Fruit fly (Drosophila melanogaster) whole organism, embryonic: ENCODE data around the gene CG5938.
A peak's percentile ranks its signal among the peaks of the same experiment; 100 is the strongest.

Experiments used
- Bdp1 ChIP-seq: fragments of 200-800 bp; sonication (Bioruptor generic); optimal IDR thresholded peaks from 3 replicates; lab custom pipeline; 2016; ENCODE audit warnings: missing biosample characterization, missing genetic modification characterization
- CG12744 ChIP-seq: fragments of 200-800 bp; sonication (Bioruptor generic); optimal IDR thresholded peaks from 2 replicates; lab custom pipeline; 2016; ENCODE audit warnings: missing biosample characterization, missing genetic modification characterization
- CG13894 ChIP-seq: fragments of 200-800 bp; sonication (Bioruptor generic); optimal IDR thresholded peaks from 3 replicates; lab custom pipeline; 2018; ENCODE audit warnings: missing biosample characterization, mild to moderate bottlenecking, missing genetic modification characterization, moderate library complexity
- CG14441 ChIP-seq: fragments of 200-800 bp; sonication (Bioruptor generic); IDR thresholded peaks from 2 replicates; pipeline ENCODE4 v1.3.6; 2022; ENCODE audit warnings: missing biosample characterization, missing genetic modification characterization
- CG15269 ChIP-seq: fragments of 200-800 bp; sonication (Bioruptor generic); optimal IDR thresholded peaks from 2 replicates; lab custom pipeline; 2018; ENCODE audit warnings: missing biosample characterization, mild to moderate bottlenecking, missing genetic modification characterization, moderate library complexity
- CG1529 ChIP-seq: fragments of 200-800 bp; sonication (Bioruptor generic); optimal IDR thresholded peaks from 3 replicates; lab custom pipeline; 2018; ENCODE audit warnings: missing biosample characterization, missing genetic modification characterization
- CG15601 ChIP-seq: fragments of 200-800 bp; sonication (Bioruptor generic); optimal IDR thresholded peaks from 3 replicates; lab custom pipeline; 2019; ENCODE audit warnings: missing biosample characterization, mild to moderate bottlenecking, missing genetic modification characterization, moderate library complexity
- CG17568 ChIP-seq: fragments of 200-800 bp; sonication (Bioruptor generic); optimal IDR thresholded peaks from 2 replicates; lab custom pipeline; 2018; ENCODE audit warnings: missing biosample characterization, mild to moderate bottlenecking, missing genetic modification characterization, moderate library complexity
- CG17612 ChIP-seq: fragments of 200-800 bp; sonication (Bioruptor generic); IDR thresholded peaks from 2 replicates; pipeline ENCODE4 v1.3.6; 2022; ENCODE audit warnings: missing biosample characterization, missing genetic modification characterization
- CG17912 ChIP-seq: fragments of 200-800 bp; sonication (Bioruptor generic); optimal IDR thresholded peaks from 2 replicates; lab custom pipeline; 2018; ENCODE audit warnings: missing biosample characterization, mild to moderate bottlenecking, missing genetic modification characterization
- CG2202 ChIP-seq: fragments of 200-800 bp; sonication (Bioruptor generic); optimal IDR thresholded peaks from 2 replicates; lab custom pipeline; 2018; ENCODE audit warnings: missing biosample characterization, mild to moderate bottlenecking, missing genetic modification characterization
- CG30020 ChIP-seq: fragments of 200-800 bp; optimal IDR thresholded peaks from 2 replicates; lab custom pipeline; 2019; ENCODE audit warnings: missing biosample characterization, mild to moderate bottlenecking, missing genetic modification characterization, moderate library complexity
- CG3065 ChIP-seq: fragments of 200-800 bp; sonication (Bioruptor generic); optimal IDR thresholded peaks from 2 replicates; lab custom pipeline; 2016; ENCODE audit warnings: missing biosample characterization, missing genetic modification characterization
- CG31388 ChIP-seq: fragments of 200-800 bp; sonication (Bioruptor generic); optimal IDR thresholded peaks from 2 replicates; lab custom pipeline; 2016; ENCODE audit warnings: missing biosample characterization, missing genetic modification characterization
- CG32767 ChIP-seq: fragments of 200-800 bp; sonication (Bioruptor generic); IDR thresholded peaks from 2 replicates; pipeline ENCODE4 v1.3.6; 2022; ENCODE audit warnings: missing biosample characterization, missing genetic modification characterization
- CG5245 ChIP-seq: fragments of 200-800 bp; sonication (Bioruptor generic); optimal IDR thresholded peaks from 3 replicates; lab custom pipeline; 2016; ENCODE audit warnings: missing biosample characterization, missing genetic modification characterization
- CG6854 ChIP-seq: fragments of 200-800 bp; sonication (Bioruptor generic); optimal IDR thresholded peaks from 3 replicates; lab custom pipeline; 2017; ENCODE audit warnings: missing biosample characterization, mild to moderate bottlenecking, missing genetic modification characterization
- CG7372 ChIP-seq: fragments of 200-800 bp; sonication (Bioruptor generic); IDR thresholded peaks from 2 replicates; pipeline ENCODE4 v1.3.6; 2022; ENCODE audit warnings: missing biosample characterization, missing genetic modification characterization
- CG8388 ChIP-seq: fragments of 200-800 bp; sonication (Bioruptor generic); optimal IDR thresholded peaks from 2 replicates; lab custom pipeline; 2019; ENCODE audit warnings: missing biosample characterization, mild to moderate bottlenecking, missing genetic modification characterization, moderate library complexity
- CG8924 ChIP-seq: fragments of 200-800 bp; optimal IDR thresholded peaks from 3 replicates; lab custom pipeline; 2019; ENCODE audit warnings: missing biosample characterization, mild to moderate bottlenecking, missing genetic modification characterization, moderate library complexity
- Camta ChIP-seq: fragments of 200-800 bp; sonication (Bioruptor generic); optimal IDR thresholded peaks from 2 replicates; lab custom pipeline; 2016; ENCODE audit warnings: missing biosample characterization, missing genetic modification characterization
- Dad ChIP-seq: fragments of 200-800 bp; sonication (Bioruptor generic); optimal IDR thresholded peaks from 3 replicates; lab custom pipeline; 2016; ENCODE audit warnings: missing biosample characterization, missing genetic modification characterization
- Dip2 ChIP-seq: fragments of 200-800 bp; sonication (Bioruptor generic); IDR thresholded peaks from 2 replicates; pipeline ENCODE4 v1.3.6; 2022; ENCODE audit warnings: missing biosample characterization, missing genetic modification characterization
- Dp ChIP-seq: fragments of 200-800 bp; sonication (Bioruptor generic); optimal IDR thresholded peaks from 2 replicates; lab custom pipeline; 2018; ENCODE audit warnings: missing biosample characterization, mild to moderate bottlenecking, missing genetic modification characterization, moderate library complexity
- Hmr ChIP-seq: fragments of 200-800 bp; sonication (Bioruptor generic); optimal IDR thresholded peaks from 3 replicates; lab custom pipeline; 2017; ENCODE audit warnings: mild to moderate bottlenecking, missing biosample characterization, missing genetic modification reagents, missing genetic modification characterization
- Hr3 ChIP-seq: fragments of 200-800 bp; sonication (Bioruptor generic); optimal IDR thresholded peaks from 3 replicates; lab custom pipeline; 2016; ENCODE audit warnings: missing biosample characterization, missing genetic modification characterization
- Hr39 ChIP-seq: fragments of >200 bp; optimal IDR thresholded peaks from 2 replicates; lab custom pipeline; 2017
- Hsf ChIP-seq: fragments of 200-800 bp; sonication (Bioruptor generic); optimal IDR thresholded peaks from 3 replicates; lab custom pipeline; 2016; ENCODE audit warnings: missing biosample characterization, missing genetic modification characterization
- MESR4 ChIP-seq: fragments of 200-800 bp; sonication (Bioruptor generic); optimal IDR thresholded peaks from 2 replicates; lab custom pipeline; 2018; ENCODE audit warnings: missing biosample characterization, mild to moderate bottlenecking, missing genetic modification characterization, moderate library complexity
- Pdp1 ChIP-seq, 2 experiments: fragments of 200-800 bp; sonication (Bioruptor generic); optimal IDR thresholded peaks; 3 replicates each; lab custom pipeline; 2016; ENCODE audit warnings: missing biosample characterization in 2 of 2, missing genetic modification characterization in 2 of 2, mild to moderate bottlenecking in 1 of 2, moderate library complexity in 1 of 2
- Spps ChIP-seq: fragments of 200-800 bp; sonication (Bioruptor generic); optimal IDR thresholded peaks from 2 replicates; lab custom pipeline; 2018; ENCODE audit warnings: missing biosample characterization, mild to moderate bottlenecking, missing genetic modification characterization
- al ChIP-seq: fragments of 200-800 bp; sonication (Bioruptor generic); IDR thresholded peaks from 2 replicates; pipeline ENCODE4 v1.3.6; 2022; ENCODE audit warnings: missing biosample characterization, missing genetic modification characterization
- ato ChIP-seq: fragments of 200-800 bp; sonication (Bioruptor generic); IDR thresholded peaks from 2 replicates; pipeline ENCODE4 v1.3.6; 2022; ENCODE audit warnings: missing biosample characterization, missing genetic modification characterization; ENCODE audit not compliant: partially characterized antibody
- bab2 ChIP-seq: fragments of 200-800 bp; sonication (Bioruptor generic); optimal IDR thresholded peaks from 2 replicates; lab custom pipeline; 2016; ENCODE audit warnings: missing biosample characterization, missing genetic modification characterization
- br ChIP-seq: fragments of >200 bp; optimal IDR thresholded peaks from 2 replicates; lab custom pipeline; 2017
- chif ChIP-seq, 2 experiments: fragments of 200-800 bp; sonication (Bioruptor generic); optimal IDR thresholded peaks; 3 replicates each; lab custom pipeline; 2016; ENCODE audit warnings: missing biosample characterization in 2 of 2, missing genetic modification characterization in 2 of 2
- corto ChIP-seq: fragments of 200-800 bp; sonication (Bioruptor generic); optimal IDR thresholded peaks from 2 replicates; lab custom pipeline; 2016; ENCODE audit warnings: missing biosample characterization, mild to moderate bottlenecking, missing genetic modification characterization, moderate library complexity
- dm ChIP-seq: fragments of 200-800 bp; sonication (Bioruptor generic); optimal IDR thresholded peaks from 3 replicates; lab custom pipeline; 2016; ENCODE audit warnings: missing biosample characterization, missing genetic modification characterization
- ftz-f1 ChIP-seq: fragments of 200-800 bp; sonication (Bioruptor generic); optimal IDR thresholded peaks from 2 replicates; lab custom pipeline; 2016; ENCODE audit warnings: missing biosample characterization, missing genetic modification characterization
- gce ChIP-seq: fragments of 200-800 bp; sonication (Bioruptor generic); IDR thresholded peaks from 3 replicates; pipeline ENCODE4 v1.3.6; 2022; ENCODE audit warnings: missing biosample characterization, missing genetic modification characterization
- inv ChIP-seq: fragments of 200-800 bp; sonication (Bioruptor generic); IDR thresholded peaks from 2 replicates; pipeline ENCODE4 v1.3.6; 2022; ENCODE audit warnings: missing biosample characterization, missing genetic modification characterization; ENCODE audit not compliant: partially characterized antibody
- nerfin-1 ChIP-seq: fragments of 200-800 bp; sonication (Bioruptor generic); optimal IDR thresholded peaks from 3 replicates; lab custom pipeline; 2019; ENCODE audit warnings: missing biosample characterization, mild to moderate bottlenecking, missing genetic modification characterization, moderate library complexity
- salm ChIP-seq: fragments of 200-800 bp; sonication (Bioruptor generic); optimal IDR thresholded peaks from 2 replicates; lab custom pipeline; 2018; ENCODE audit warnings: missing biosample characterization, mild to moderate bottlenecking, missing genetic modification characterization
- schlank ChIP-seq: fragments of 200-800 bp; sonication (Bioruptor generic); optimal IDR thresholded peaks from 2 replicates; lab custom pipeline; 2018; ENCODE audit warnings: missing biosample characterization, mild to moderate bottlenecking, missing genetic modification characterization
- tgo ChIP-seq: fragments of 200-800 bp; sonication (Bioruptor generic); IDR thresholded peaks from 3 replicates; pipeline ENCODE4 v1.3.6; 2022; ENCODE audit warnings: missing biosample characterization, missing genetic modification characterization
- tna ChIP-seq: fragments of 200-800 bp; sonication (Bioruptor generic); IDR thresholded peaks from 2 replicates; pipeline ENCODE4 v1.3.6; 2022; ENCODE audit warnings: missing biosample characterization, missing genetic modification characterization; ENCODE audit not compliant: partially characterized antibody
- ttk ChIP-seq: fragments of 200-800 bp; sonication (Bioruptor generic); IDR thresholded peaks from 2 replicates; pipeline ENCODE4 v2.1.2; 2022; ENCODE audit warnings: missing biosample characterization, missing genetic modification characterization
- tup ChIP-seq: fragments of 200-800 bp; sonication (Bioruptor generic); optimal IDR thresholded peaks from 2 replicates; lab custom pipeline; 2016; ENCODE audit warnings: missing biosample characterization, mild to moderate bottlenecking, missing genetic modification characterization, moderate library complexity
- z ChIP-seq: fragments of 200-800 bp; sonication (Bioruptor generic); IDR thresholded peaks from 3 replicates; pipeline ENCODE4 v1.3.6; 2022; ENCODE audit warnings: missing biosample characterization, missing genetic modification characterization

The CG5938 gene

DNA sequence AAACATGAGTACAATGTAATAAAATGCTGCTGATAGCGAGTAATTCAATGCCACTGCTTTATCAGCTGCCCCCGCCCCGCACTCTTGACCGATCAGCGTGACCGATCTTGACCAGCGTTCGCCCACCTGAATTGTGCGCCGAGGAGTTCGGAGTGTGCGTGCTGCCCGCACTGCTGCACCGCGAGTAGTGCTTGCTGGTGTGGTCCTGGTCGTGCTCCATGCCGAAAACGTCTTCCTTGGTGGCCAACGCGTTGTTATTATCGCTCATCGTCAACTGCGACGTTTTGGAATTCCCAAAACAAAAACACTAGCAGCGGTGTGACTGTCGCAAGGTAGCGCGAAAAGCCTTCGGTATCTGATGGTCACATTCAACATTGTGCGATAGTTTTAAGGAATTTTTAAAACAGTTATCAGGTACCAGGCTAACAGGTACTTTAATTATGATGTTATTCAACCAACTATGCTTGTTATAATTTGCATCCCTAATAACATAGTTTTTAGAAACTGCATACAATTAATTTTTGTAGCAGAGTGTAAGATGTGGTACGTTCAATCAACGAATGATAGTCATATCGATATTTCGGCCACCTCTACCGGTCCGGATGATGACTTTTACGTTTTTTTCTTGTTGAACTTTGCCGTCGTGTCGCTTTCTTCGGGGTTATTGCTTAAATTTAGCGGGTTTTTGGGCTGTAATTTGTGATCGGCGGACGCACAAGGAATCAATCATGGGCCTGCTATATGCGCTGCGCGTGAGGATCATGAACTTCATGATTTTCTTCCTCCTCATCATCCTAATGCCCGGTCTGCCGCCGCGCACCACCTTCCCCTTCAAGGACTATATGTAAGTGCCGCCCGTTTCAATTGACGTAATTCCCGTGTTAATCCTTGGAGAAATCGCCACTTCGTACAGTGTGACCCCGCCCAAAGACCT is 13.9 kb downstream of the CG5938 start, which contains the start of the genes bigmax and Hmu (continued):
- peak; percentile 16 for TF ChIP-seq tup (GFP tag; lab: Kevin White, UChicago)
- TF ChIP-seq gce (GFP tag; lab: Robert Waterston, UW), result peak; percentile 59; the same call in 1 of the 3 replicates
- peak; percentile 20 for TF ChIP-seq CG3065 (GFP tag; lab: Kevin White, UChicago)
- TF ChIP-seq CG8388 (GFP tag; lab: Kevin White, UChicago), result peak; percentile 74
- TF ChIP-seq CG6854, result peak; percentile 59
- peak; percentile 90 for TF ChIP-seq CG13894 (tag; lab: Kevin White, UChicago)
- peak; percentile 78 for TF ChIP-seq nerfin-1 (tag; lab: Kevin White, UChicago)
- TF ChIP-seq ftz-f1, result peak; percentile 95
- TF ChIP-seq CG8924 (tag; lab: Kevin White, UChicago), result peak; percentile 80
- peak; percentile 87 to 89 for TF ChIP-seq chif (GFP tag; optimal IDR thresholded peaks at IDR 0.05; lab: Kevin White, UChicago)
- no peak for TF ChIP-seq Hr39
- TF ChIP-seq Dad, result peak; percentile 86
- TF ChIP-seq CG12744 (GFP tag; lab: Kevin White, UChicago), result peak; percentile 85
- peak; percentile 79 for TF ChIP-seq al
- TF ChIP-seq CG31388 (GFP tag; lab: Kevin White, UChicago), result peak; percentile 69
- TF ChIP-seq MESR4 (GFP tag; lab: Kevin White, UChicago), result peak; percentile 89
- no peak for TF ChIP-seq CG17568 (GFP tag; lab: Kevin White, UChicago)
- peak; percentile 86 for TF ChIP-seq CG15601
- TF ChIP-seq bab2, result peak; percentile 92
- TF ChIP-seq CG15269, result peak; percentile 79
- peak; percentile 69 for TF ChIP-seq CG32767 (GFP tag; lab: Robert Waterston, UW)
- peak; percentile 41 for TF ChIP-seq CG1529 (GFP tag; lab: Kevin White, UChicago)
- TF ChIP-seq CG7372, result peak; percentile 81
- TF ChIP-seq z (GFP tag; lab: Robert Waterston, UW), result no peak
- TF ChIP-seq CG14441 (GFP tag; lab: Robert Waterston, UW), result peak; percentile 91
- peak; percentile 51; the same call in 1 of the 2 replicates for TF ChIP-seq ato (GFP tag; lab: Robert Waterston, UW)
- TF ChIP-seq CG17912 (GFP tag; lab: Kevin White, UChicago), result peak; percentile 45
- TF ChIP-seq inv (GFP tag; lab: Robert Waterston, UW), result peak; percentile 90
- peak; percentile 59 for TF ChIP-seq Spps (tag; lab: Kevin White, UChicago)
- peak; percentile 53 for TF ChIP-seq CG5245 (GFP tag; lab: Kevin White, UChicago)
- TF ChIP-seq corto (GFP tag; lab: Kevin White, UChicago), result no peak
- TF ChIP-seq salm, result peak; percentile 51
- TF ChIP-seq Hmr (GFP tag; lab: Kevin White, UChicago), result peak; percentile 90
- peak; percentile 80 for TF ChIP-seq Camta (GFP tag; lab: Kevin White, UChicago)
- peak; percentile 22; the same call in 1 of the 2 replicates for TF ChIP-seq CG17612
- peak; percentile 84 for TF ChIP-seq Hr3
- TF ChIP-seq CG30020 (tag; lab: Kevin White, UChicago), result peak; percentile 70
- TF ChIP-seq tna, result peak; percentile 71
- TF ChIP-seq Bdp1 (GFP tag; lab: Kevin White, UChicago), result peak; percentile 68
- TF ChIP-seq Pdp1 (GFP tag; optimal IDR thresholded peaks at IDR 0.05; lab: Kevin White, UChicago), result peak; percentile 82 to 85
- TF ChIP-seq Dip2 (GFP tag; lab: Robert Waterston, UW), result no peak
- peak; percentile 37 for TF ChIP-seq Dp (GFP tag; lab: Kevin White, UChicago)
- peak; percentile 88 for TF ChIP-seq Hsf (GFP tag; lab: Kevin White, UChicago)
- TF ChIP-seq br (lab: Kevin White, UChicago), result no peak
- peak; percentile 75 for TF ChIP-seq tgo (GFP tag; lab: Robert Waterston, UW)
- TF ChIP-seq ttk (GFP tag; lab: Robert Waterston, UW), result peak; percentile 86
- TF ChIP-seq dm (GFP tag; lab: Kevin White, UChicago), result peak; percentile 86
- TF ChIP-seq schlank, result peak; percentile 68
- peak; percentile 63 for TF ChIP-seq CG2202 (tag; lab: Kevin White, UChicago)
